Worm (Caenorhabditis elegans) whole organism, L2 larva: Measurements from ENCODE around the gene R07E5.19.

Experiments used
- C34F6.9 ChIP-seq: fragments of 150-350 bp; optimal IDR thresholded peaks from 2 replicates; lab custom pipeline; 2014; ENCODE audit warnings: missing biosample characterization, missing genetic modification characterization
- R02D3.7 ChIP-seq: fragments of 150-350 bp; optimal IDR thresholded peaks from 2 replicates; lab custom pipeline; 2014; ENCODE audit warnings: missing biosample characterization, missing genetic modification characterization
- ZK546.5 ChIP-seq: sonication (generic microtip); optimal IDR thresholded peaks from 2 replicates; lab custom pipeline; 2017; ENCODE audit warnings: missing biosample characterization, missing genetic modification characterization
- blmp-1 ChIP-seq: sonication (generic microtip); optimal IDR thresholded peaks from 2 replicates; lab custom pipeline; 2017; ENCODE audit warnings: missing genetic modification characterization, mild to moderate bottlenecking, missing compliant biosample characterization, antibody characterized with exemption, moderate library complexity; ENCODE audit not compliant: insufficient read depth
- ceh-16 ChIP-seq: fragments of 150-350 bp; optimal IDR thresholded peaks from 2 replicates; lab custom pipeline; 2014; ENCODE audit warnings: missing biosample characterization, missing genetic modification characterization
- dmd-4 ChIP-seq: sonication (generic microtip); optimal IDR thresholded peaks from 2 replicates; lab custom pipeline; 2017; ENCODE audit warnings: missing biosample characterization, missing genetic modification characterization
- egl-27 ChIP-seq: sonication (generic microtip); optimal IDR thresholded peaks from 3 replicates; lab custom pipeline; 2017; ENCODE audit warnings: missing biosample characterization, missing genetic modification reagents, missing genetic modification characterization
- fos-1 ChIP-seq: fragments of 150-350 bp; optimal IDR thresholded peaks from 2 replicates; lab custom pipeline; 2014; ENCODE audit warnings: missing biosample characterization, missing genetic modification characterization
- gmeb-1 ChIP-seq: fragments of 150-350 bp; optimal IDR thresholded peaks from 2 replicates; lab custom pipeline; 2014; ENCODE audit warnings: missing biosample characterization, missing genetic modification characterization
- lin-39 ChIP-seq: fragments of 150-350 bp; optimal IDR thresholded peaks from 2 replicates; lab custom pipeline; 2014; ENCODE audit warnings: missing biosample characterization, missing genetic modification reagents, missing genetic modification characterization
- lsy-2 ChIP-seq, 2 experiments: fragments of 150-350 bp in 1 of 2; sonication (generic microtip) in 1 of 2; optimal IDR thresholded peaks; 2 replicates each; lab custom pipeline; 2014 to 2017; ENCODE audit warnings: missing biosample characterization in 2 of 2, missing genetic modification characterization in 2 of 2
- nhr-11 ChIP-seq: fragments of 150-350 bp; optimal IDR thresholded peaks from 2 replicates; lab custom pipeline; 2014; ENCODE audit warnings: missing biosample characterization, missing genetic modification characterization
- nhr-129 ChIP-seq: fragments of 150-350 bp; optimal IDR thresholded peaks from 2 replicates; lab custom pipeline; 2014; ENCODE audit warnings: missing biosample characterization, missing genetic modification characterization
- nhr-21 ChIP-seq: fragments of 150-350 bp; optimal IDR thresholded peaks from 2 replicates; lab custom pipeline; 2014; ENCODE audit warnings: missing biosample characterization, missing genetic modification characterization
- nhr-23 ChIP-seq: fragments of 150-350 bp; optimal IDR thresholded peaks from 2 replicates; lab custom pipeline; 2014; ENCODE audit warnings: missing biosample characterization, missing genetic modification reagents, missing genetic modification characterization
- nhr-237 ChIP-seq: fragments of 150-350 bp; optimal IDR thresholded peaks from 2 replicates; lab custom pipeline; 2014; ENCODE audit warnings: missing biosample characterization, missing genetic modification characterization
- nhr-25 ChIP-seq: fragments of 150-350 bp; sonication (generic microtip); optimal IDR thresholded peaks from 3 replicates; lab custom pipeline; 2014; ENCODE audit warnings: missing biosample characterization, missing genetic modification characterization
- nhr-77 ChIP-seq: fragments of 150-350 bp; optimal IDR thresholded peaks from 2 replicates; lab custom pipeline; 2014; ENCODE audit warnings: missing biosample characterization, missing genetic modification characterization
- peb-1 ChIP-seq: fragments of 150-350 bp; optimal IDR thresholded peaks from 2 replicates; lab custom pipeline; 2014; ENCODE audit warnings: missing biosample characterization, missing genetic modification characterization
- sem-4 ChIP-seq: fragments of 150-350 bp; optimal IDR thresholded peaks from 2 replicates; lab custom pipeline; 2014; ENCODE audit warnings: missing biosample characterization, missing genetic modification reagents, missing genetic modification characterization
- skn-1 ChIP-seq: sonication (generic microtip); optimal IDR thresholded peaks from 2 replicates; lab custom pipeline; 2017; ENCODE audit warnings: missing biosample characterization, missing genetic modification characterization
- snpc-4 ChIP-seq: fragments of 150-350 bp; optimal IDR thresholded peaks from 2 replicates; lab custom pipeline; 2014; ENCODE audit warnings: missing biosample characterization, missing genetic modification characterization
- unc-39 ChIP-seq: fragments of 150-350 bp; optimal IDR thresholded peaks from 2 replicates; lab custom pipeline; 2014; ENCODE audit warnings: missing biosample characterization, missing genetic modification characterization
- zag-1 ChIP-seq: fragments of 150-350 bp; optimal IDR thresholded peaks from 2 replicates; lab custom pipeline; 2014; ENCODE audit warnings: missing biosample characterization, missing genetic modification characterization
- ztf-1 ChIP-seq: fragments of 200-800 bp; sonication (Bioruptor generic); conservative IDR thresholded peaks from 2 replicates; pipeline ENCODE4 v1.3.6; 2022; ENCODE audit warnings: missing genetic modification characterization, missing compliant biosample characterization
- ztf-11 ChIP-seq: sonication (generic microtip); optimal IDR thresholded peaks from 2 replicates; lab custom pipeline; 2017; ENCODE audit warnings: missing biosample characterization, missing genetic modification characterization
- ztf-4 ChIP-seq: fragments of 150-350 bp; optimal IDR thresholded peaks from 2 replicates; lab custom pipeline; 2014; ENCODE audit warnings: missing biosample characterization, missing genetic modification characterization

The R07E5.19 gene

ce11 chrIII:4454919-4455318 lies 37.1 kb upstream of the R07E5.19 start:
- TF ChIP-seq lin-39 (no peak), nhr-77 (tag; lab: Kevin White, UChicago) (no peak)
- TF ChIP-seq, all 48 proteins: peak for 0

DNA sequence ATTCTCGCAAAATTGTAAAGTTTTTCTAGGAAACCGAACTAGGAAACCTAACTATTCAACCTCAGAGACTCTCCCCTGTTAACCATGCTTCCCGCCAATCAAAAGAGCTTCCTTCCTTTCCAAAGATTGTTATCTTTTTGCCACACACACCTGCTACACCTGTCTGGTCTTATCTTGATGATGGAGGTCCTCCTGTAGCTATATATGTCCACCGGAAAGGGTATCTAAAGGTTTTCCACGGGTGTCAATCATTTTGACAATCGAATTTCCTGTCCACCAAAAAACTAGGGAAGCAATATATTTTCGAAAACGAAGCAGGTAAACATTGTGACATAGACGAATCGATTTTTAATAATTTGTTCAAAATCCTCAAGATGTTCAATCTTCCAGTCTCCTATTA lies 35.9 kb upstream of the R07E5.19 start:
- no peak for TF ChIP-seq gmeb-1 (tag; lab: Kevin White, UChicago)
- peak; percentile 30 for TF ChIP-seq ceh-16 (tag; lab: Kevin White, UChicago)
- TF ChIP-seq nhr-25 = peak; percentile 21

ce11 chrIII:4453301-4453700 lies 35.4 kb upstream of the R07E5.19 start:
- TF ChIP-seq nhr-11 (tag; lab: Kevin White, UChicago) (no peak), ztf-1 (GFP tag; lab: Robert Waterston, UW) (no peak), nhr-129 (tag; lab: Kevin White, UChicago) (no peak), gmeb-1 (tag; lab: Kevin White, UChicago) (no peak), blmp-1 (tag; lab: Kevin White, UChicago) (no peak), nhr-21 (no peak), egl-27 (no peak), ZK546.5 (no peak)

DNA sequence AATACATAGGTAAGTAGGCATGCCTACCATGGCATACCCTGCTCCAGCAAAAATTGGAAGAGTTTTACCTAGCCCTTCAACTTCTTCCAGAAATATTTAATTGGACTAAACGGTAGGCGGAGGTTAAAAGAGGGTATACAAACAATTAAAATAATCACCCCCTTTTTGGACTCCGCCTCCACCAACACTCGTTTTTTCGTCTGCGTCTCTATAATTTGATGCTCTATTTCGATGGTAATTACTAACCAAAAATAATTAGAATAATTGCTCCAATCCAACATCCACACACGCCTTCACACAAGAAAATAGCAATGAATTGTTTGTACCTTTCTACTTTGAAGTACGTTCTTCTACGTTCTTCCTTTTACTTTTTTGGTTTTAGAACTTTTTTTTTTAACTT lies 34.9 kb upstream of the R07E5.19 start:
- TF ChIP-seq nhr-237 (tag; lab: Kevin White, UChicago) = no peak
- peak; percentile 30 for TF ChIP-seq nhr-25
- peak in 1 of 2 experiments; percentile 32 for TF ChIP-seq lsy-2 (tag; optimal IDR thresholded peaks at IDR 0.05; lab: Kevin White, UChicago)
- TF ChIP-seq, all 48 proteins: peak for 2

ce11 chrIII:4450773-4451423 lies 33.0 kb upstream of the R07E5.19 start:
- TF ChIP-seq egl-27 (no peak), nhr-25 (peak; percentile 6)
- TF ChIP-seq, all 48 proteins: peak for 1

ce11 chrIII:4449893-4450579 lies 32.2 kb upstream of the R07E5.19 start, which contains the start of gene ceh-43:
TSS of gene ceh-43 (minus strand) at chrIII:4449943.
- no peak for TF ChIP-seq zag-1 (tag; lab: Kevin White, UChicago)

ce11 chrIII:4449357-4449756 lies 31.5 kb upstream of the R07E5.19 start:
- peak; percentile 40 for TF ChIP-seq fos-1 (tag; lab: Kevin White, UChicago)
- TF ChIP-seq lsy-2 (tag; optimal IDR thresholded peaks at IDR 0.05; lab: Kevin White, UChicago) = peak in 1 of 2 experiments; percentile 25
- peak; percentile 8 for TF ChIP-seq C34F6.9 (tag; lab: Kevin White, UChicago)
- no peak for TF ChIP-seq peb-1

DNA sequence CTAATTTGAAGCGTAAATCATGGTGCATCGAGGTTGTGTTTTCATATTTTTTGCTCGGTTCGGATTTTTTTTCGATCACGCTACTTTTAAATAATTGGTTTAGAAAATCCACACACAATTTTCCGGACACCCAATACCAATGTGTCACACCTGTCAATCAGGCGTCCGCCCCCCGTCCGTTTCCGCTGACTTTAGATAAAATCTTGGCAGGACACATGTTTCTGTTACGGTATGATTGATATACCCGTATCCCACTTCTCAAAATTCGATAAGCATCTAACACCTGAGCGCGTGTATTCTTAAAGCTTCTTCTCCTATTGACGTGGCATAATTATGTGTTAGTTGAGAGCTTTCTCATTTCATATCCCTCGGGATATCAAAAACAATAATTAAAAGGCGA lies 30.2 kb upstream of the R07E5.19 start:
- TF ChIP-seq R02D3.7 = no peak
- no peak for TF ChIP-seq snpc-4 (tag; lab: Kevin White, UChicago)
- no peak for TF ChIP-seq nhr-23 (tag; lab: Kevin White, UChicago)
- TF ChIP-seq nhr-237 (tag; lab: Kevin White, UChicago) = no peak
- no peak for TF ChIP-seq nhr-21
- no peak for TF ChIP-seq ztf-4 (tag; lab: Kevin White, UChicago)
- no peak for TF ChIP-seq unc-39
- no peak for TF ChIP-seq blmp-1 (tag; lab: Kevin White, UChicago)
- no peak for TF ChIP-seq sem-4
- no peak for TF ChIP-seq dmd-4 (tag; lab: Kevin White, UChicago)
- no peak for TF ChIP-seq skn-1 (tag; lab: Kevin White, UChicago)
- TF ChIP-seq lsy-2 (tag; optimal IDR thresholded peaks at IDR 0.05; lab: Kevin White, UChicago) = no peak
- TF ChIP-seq ztf-1 (GFP tag; lab: Robert Waterston, UW) = no peak
- TF ChIP-seq ztf-11 (tag; lab: Kevin White, UChicago) = no peak
- TF ChIP-seq, all 48 proteins: peak for 0
